Fruit fly (Drosophila melanogaster) whole organism, embryonic: Measurements from ENCODE around the gene KP78a.

Experiments
- Bgb ChIP-seq: fragments of 200-800 bp; sonication (Bioruptor generic); IDR thresholded peaks from 2 replicates; pipeline ENCODE4 v1.3.6; 2022; ENCODE audit warnings: missing biosample characterization, missing genetic modification characterization; ENCODE audit not compliant: partially characterized antibody
- BtbVII ChIP-seq: fragments of 200-800 bp; sonication (Bioruptor generic); optimal IDR thresholded peaks from 3 replicates; lab custom pipeline; 2017; ENCODE audit warnings: missing biosample characterization, mild to moderate bottlenecking, missing genetic modification characterization
- CG10431 ChIP-seq: fragments of 200-800 bp; sonication (Bioruptor generic); optimal IDR thresholded peaks from 3 replicates; lab custom pipeline; 2018; ENCODE audit warnings: missing biosample characterization, mild to moderate bottlenecking, missing genetic modification characterization
- CG11695 ChIP-seq: fragments of 200-800 bp; sonication (Bioruptor generic); IDR thresholded peaks from 3 replicates; pipeline ENCODE4 v1.3.6; 2022; ENCODE audit warnings: missing biosample characterization, missing genetic modification characterization
- CG11723 ChIP-seq: fragments of 200-800 bp; sonication (Bioruptor generic); optimal IDR thresholded peaks from 2 replicates; lab custom pipeline; 2017; ENCODE audit warnings: missing biosample characterization, mild to moderate bottlenecking, missing genetic modification characterization
- CG12219 ChIP-seq: fragments of 200-800 bp; sonication (Bioruptor generic); optimal IDR thresholded peaks from 3 replicates; lab custom pipeline; 2018; ENCODE audit warnings: missing biosample characterization, mild to moderate bottlenecking, missing genetic modification characterization
- CG12744 ChIP-seq: fragments of 200-800 bp; sonication (Bioruptor generic); optimal IDR thresholded peaks from 2 replicates; lab custom pipeline; 2016; ENCODE audit warnings: missing biosample characterization, missing genetic modification characterization
- CG13894 ChIP-seq: fragments of 200-800 bp; sonication (Bioruptor generic); optimal IDR thresholded peaks from 3 replicates; lab custom pipeline; 2018; ENCODE audit warnings: missing biosample characterization, mild to moderate bottlenecking, missing genetic modification characterization, moderate library complexity
- CG17359 ChIP-seq: fragments of 200-800 bp; sonication (Bioruptor generic); optimal IDR thresholded peaks from 3 replicates; lab custom pipeline; 2018; ENCODE audit warnings: missing biosample characterization, mild to moderate bottlenecking, missing genetic modification characterization, moderate library complexity
- CG18619 ChIP-seq: fragments of 200-800 bp; sonication (Bioruptor generic); optimal IDR thresholded peaks from 3 replicates; lab custom pipeline; 2017; ENCODE audit warnings: missing biosample characterization, mild to moderate bottlenecking, missing genetic modification characterization
- CG2199 ChIP-seq: fragments of 200-800 bp; sonication (Bioruptor generic); IDR thresholded peaks from 3 replicates; pipeline ENCODE4 v1.3.6; 2022; ENCODE audit warnings: missing biosample characterization, missing genetic modification characterization
- CG2202 ChIP-seq: fragments of 200-800 bp; sonication (Bioruptor generic); optimal IDR thresholded peaks from 2 replicates; lab custom pipeline; 2018; ENCODE audit warnings: missing biosample characterization, mild to moderate bottlenecking, missing genetic modification characterization
- CG2678 ChIP-seq: fragments of 200-800 bp; sonication (Bioruptor generic); optimal IDR thresholded peaks from 3 replicates; lab custom pipeline; 2019; ENCODE audit warnings: missing biosample characterization, mild to moderate bottlenecking, missing genetic modification characterization, moderate library complexity
- CG30403 ChIP-seq: fragments of 200-800 bp; sonication (Bioruptor generic); optimal IDR thresholded peaks from 3 replicates; lab custom pipeline; 2016; ENCODE audit warnings: missing biosample characterization, missing genetic modification characterization
- CG4328 ChIP-seq: fragments of 200-800 bp; sonication (Bioruptor generic); optimal IDR thresholded peaks from 3 replicates; lab custom pipeline; 2017; ENCODE audit warnings: missing biosample characterization, missing genetic modification reagents, missing genetic modification characterization
- CG4404 ChIP-seq: fragments of 200-800 bp; sonication (Bioruptor generic); IDR thresholded peaks from 2 replicates; pipeline ENCODE4 v1.3.6; 2022; ENCODE audit warnings: missing biosample characterization, missing genetic modification characterization
- CG4617 ChIP-seq: fragments of 200-800 bp; sonication (Bioruptor generic); optimal IDR thresholded peaks from 3 replicates; lab custom pipeline; 2016; ENCODE audit warnings: missing biosample characterization, missing genetic modification characterization, borderline replicate concordance
- CG7745 ChIP-seq: fragments of 200-800 bp; sonication (Bioruptor generic); optimal IDR thresholded peaks from 2 replicates; lab custom pipeline; 2018; ENCODE audit warnings: missing biosample characterization, mild to moderate bottlenecking, missing genetic modification characterization, moderate library complexity
- CG7786 ChIP-seq: fragments of 200-800 bp; sonication (Bioruptor generic); optimal IDR thresholded peaks from 2 replicates; lab custom pipeline; 2016; ENCODE audit warnings: missing biosample characterization, missing genetic modification characterization
- CG8765 ChIP-seq: fragments of 200-800 bp; sonication (Bioruptor generic); IDR thresholded peaks from 2 replicates; pipeline ENCODE4 v1.3.6; 2022; ENCODE audit warnings: missing biosample characterization, missing genetic modification characterization
- Camta ChIP-seq: fragments of 200-800 bp; sonication (Bioruptor generic); optimal IDR thresholded peaks from 2 replicates; lab custom pipeline; 2016; ENCODE audit warnings: missing biosample characterization, missing genetic modification characterization
- CoRest ChIP-seq: fragments of 200-800 bp; sonication (Bioruptor generic); optimal IDR thresholded peaks from 3 replicates; lab custom pipeline; 2018; ENCODE audit warnings: missing biosample characterization, mild to moderate bottlenecking, missing genetic modification characterization, moderate library complexity
- Doc2 ChIP-seq: fragments of 200-800 bp; sonication (Bioruptor generic); IDR thresholded peaks from 2 replicates; pipeline ENCODE4 v1.3.6; 2022; ENCODE audit warnings: missing biosample characterization, missing genetic modification characterization
- Dp ChIP-seq: fragments of 200-800 bp; sonication (Bioruptor generic); optimal IDR thresholded peaks from 2 replicates; lab custom pipeline; 2018; ENCODE audit warnings: missing biosample characterization, mild to moderate bottlenecking, missing genetic modification characterization, moderate library complexity
- E2f2 ChIP-seq: fragments of 200-800 bp; sonication (Bioruptor generic); IDR thresholded peaks from 2 replicates; pipeline ENCODE4 v1.3.6; 2022; ENCODE audit warnings: missing biosample characterization, missing genetic modification characterization
- HLHmδ ChIP-seq: fragments of 200-800 bp; sonication (Bioruptor generic); optimal IDR thresholded peaks from 2 replicates; lab custom pipeline; 2018; ENCODE audit warnings: missing biosample characterization, mild to moderate bottlenecking, missing genetic modification characterization, moderate library complexity
- Hey ChIP-seq: fragments of 200-800 bp; sonication (Bioruptor generic); optimal IDR thresholded peaks from 3 replicates; lab custom pipeline; 2018; ENCODE audit warnings: missing biosample characterization, mild to moderate bottlenecking, missing genetic modification characterization
- Hmr ChIP-seq: fragments of 200-800 bp; sonication (Bioruptor generic); optimal IDR thresholded peaks from 3 replicates; lab custom pipeline; 2017; ENCODE audit warnings: mild to moderate bottlenecking, missing biosample characterization, missing genetic modification reagents, missing genetic modification characterization
- Jarid2 ChIP-seq: fragments of 200-800 bp; sonication (Bioruptor generic); optimal IDR thresholded peaks from 3 replicates; lab custom pipeline; 2017; ENCODE audit warnings: mild to moderate bottlenecking, missing biosample characterization, missing genetic modification reagents, missing genetic modification characterization
- Neu2 ChIP-seq: fragments of 200-800 bp; sonication (Bioruptor generic); optimal IDR thresholded peaks from 3 replicates; lab custom pipeline; 2016; ENCODE audit warnings: missing biosample characterization, missing genetic modification characterization, borderline replicate concordance
- Opbp ChIP-seq: fragments of 200-800 bp; sonication (Bioruptor generic); IDR thresholded peaks from 3 replicates; pipeline ENCODE4 v1.3.6; 2022; ENCODE audit warnings: missing biosample characterization, missing genetic modification characterization; ENCODE audit not compliant: partially characterized antibody
- ac ChIP-seq: fragments of 200-800 bp; sonication (Bioruptor generic); optimal IDR thresholded peaks from 3 replicates; lab custom pipeline; 2017; ENCODE audit warnings: missing biosample characterization, mild to moderate bottlenecking, missing genetic modification characterization
- bcd ChIP-seq: fragments of 200-800 bp; sonication (Bioruptor generic); optimal IDR thresholded peaks from 2 replicates; lab custom pipeline; 2017; ENCODE audit warnings: missing biosample characterization, mild to moderate bottlenecking, missing genetic modification characterization
- bowl ChIP-seq: fragments of 200-800 bp; sonication (Bioruptor generic); IDR thresholded peaks from 2 replicates; pipeline ENCODE4 v1.3.6; 2022; ENCODE audit warnings: missing biosample characterization, missing genetic modification characterization
- bsh ChIP-seq, 2 experiments: fragments of 200-800 bp; sonication (Bioruptor generic); optimal IDR thresholded peaks; 2 replicates each; lab custom pipeline; 2017 to 2018; ENCODE audit warnings: mild to moderate bottlenecking in 2 of 2, missing biosample characterization in 2 of 2, missing genetic modification characterization in 2 of 2, moderate library complexity in 1 of 2
- cas ChIP-seq: fragments of 200-800 bp; sonication (Bioruptor generic); IDR thresholded peaks from 2 replicates; pipeline ENCODE4 v1.3.6; 2022; ENCODE audit warnings: missing biosample characterization, missing genetic modification characterization
- chinmo ChIP-seq: fragments of 200-800 bp; sonication (Bioruptor generic); IDR thresholded peaks from 4 replicates; pipeline ENCODE4 v1.3.6; 2022; ENCODE audit warnings: missing biosample characterization, missing genetic modification characterization; ENCODE audit not compliant: partially characterized antibody
- dmrt11E ChIP-seq: fragments of 200-800 bp; sonication (Bioruptor generic); optimal IDR thresholded peaks from 3 replicates; lab custom pipeline; 2018; ENCODE audit warnings: missing biosample characterization, mild to moderate bottlenecking, missing genetic modification characterization, moderate library complexity
- exex ChIP-seq: fragments of 200-800 bp; sonication (Bioruptor generic); optimal IDR thresholded peaks from 4 replicates; lab custom pipeline; 2018; ENCODE audit warnings: missing biosample characterization, mild to moderate bottlenecking, missing genetic modification characterization, moderate library complexity
- eyg ChIP-seq: fragments of 200-800 bp; sonication (Bioruptor generic); optimal IDR thresholded peaks from 3 replicates; lab custom pipeline; 2016; ENCODE audit warnings: missing biosample characterization, missing genetic modification characterization
- gro ChIP-seq: fragments of 200-800 bp; sonication (Bioruptor generic); optimal IDR thresholded peaks from 2 replicates; lab custom pipeline; 2016; ENCODE audit warnings: missing biosample characterization, missing genetic modification characterization
- lbe ChIP-seq: fragments of 200-800 bp; sonication (Bioruptor generic); optimal IDR thresholded peaks from 2 replicates; lab custom pipeline; 2016; ENCODE audit warnings: missing biosample characterization, mild to moderate bottlenecking, missing genetic modification characterization
- lola ChIP-seq, 3 experiments: fragments of >200 bp in 2 of 3; fragments of 200-800 bp in 1 of 3; sonication (Bioruptor generic) in 1 of 3; optimal IDR thresholded peaks; 2 replicates each; lab custom pipeline; 2017 to 2019; ENCODE audit warnings: missing biosample characterization in 3 of 3, missing genetic modification characterization in 3 of 3, mild to moderate bottlenecking in 1 of 3, moderate library complexity in 1 of 3
- scrt ChIP-seq: fragments of 200-800 bp; sonication (Bioruptor generic); optimal IDR thresholded peaks from 2 replicates; lab custom pipeline; 2018; ENCODE audit warnings: missing biosample characterization, mild to moderate bottlenecking, missing genetic modification characterization, moderate library complexity
- sug ChIP-seq: fragments of 200-800 bp; optimal IDR thresholded peaks from 2 replicates; lab custom pipeline; 2019; ENCODE audit warnings: missing biosample characterization, mild to moderate bottlenecking, missing genetic modification characterization, moderate library complexity
- tio ChIP-seq: fragments of 200-800 bp; sonication (Bioruptor generic); optimal IDR thresholded peaks from 2 replicates; lab custom pipeline; 2017; ENCODE audit warnings: missing biosample characterization, missing genetic modification characterization, inconsistent platforms
- unpg ChIP-seq: fragments of 200-800 bp; sonication (Bioruptor generic); optimal IDR thresholded peaks from 3 replicates; lab custom pipeline; 2018; ENCODE audit warnings: missing biosample characterization, mild to moderate bottlenecking, missing genetic modification characterization, moderate library complexity

Gene KP78a

DNA sequence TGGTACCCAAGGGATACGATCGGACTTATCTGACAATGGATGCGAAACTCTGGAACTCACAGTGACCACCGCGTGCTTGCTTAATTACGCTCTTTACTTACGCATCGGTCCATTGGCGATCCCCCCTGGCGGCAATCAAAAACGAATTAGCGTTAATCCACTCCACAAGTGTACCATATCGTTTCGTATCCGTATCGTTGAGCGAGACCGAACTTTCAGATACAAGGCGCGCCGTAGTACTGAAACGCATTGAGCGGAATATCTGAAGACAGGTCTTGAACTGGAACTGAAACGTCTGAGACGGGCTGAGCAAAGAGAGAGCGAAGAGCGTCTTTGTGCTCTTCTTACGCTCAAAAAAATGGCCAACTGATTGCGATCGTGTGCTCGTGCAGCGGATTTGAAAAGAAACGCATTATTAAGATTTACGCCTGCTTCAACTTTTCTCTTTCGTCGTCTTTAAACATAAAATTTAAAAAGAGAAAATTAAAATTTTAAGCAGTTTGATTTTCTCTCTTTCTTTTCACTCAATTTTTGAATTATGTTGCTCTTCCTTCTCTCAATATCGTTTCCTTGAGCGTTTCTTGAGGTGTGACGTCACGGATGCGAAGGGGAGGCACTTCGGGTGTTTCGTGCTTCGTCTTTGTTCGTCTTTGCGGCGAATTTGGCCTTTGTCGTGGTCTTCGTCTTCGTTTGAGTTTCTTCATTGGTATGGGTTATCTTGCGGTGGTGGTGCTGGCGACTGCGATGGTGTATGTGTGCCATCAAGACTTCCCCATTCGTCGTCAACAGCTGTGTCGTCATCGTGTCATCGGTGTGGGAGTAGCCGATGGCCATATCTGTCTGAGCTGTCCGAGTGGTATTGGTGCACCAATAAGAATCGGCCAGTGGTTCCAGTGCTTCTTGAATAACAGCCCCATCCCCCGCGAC lies at the start of gene KP78a, which contains the start of gene KP78b (continued):
- no peak for TF ChIP-seq CG2202 (tag; lab: Kevin White, UChicago)
- no peak for TF ChIP-seq CG11695 (GFP tag; lab: Robert Waterston, UW)
- no peak for TF ChIP-seq cas (GFP tag; lab: Robert Waterston, UW)
- TF ChIP-seq CG17359, result no peak
- no peak for TF ChIP-seq dmrt11E (tag; lab: Kevin White, UChicago)
- TF ChIP-seq eyg, result no peak
- no peak for TF ChIP-seq exex (tag; lab: Kevin White, UChicago)
- no peak for TF ChIP-seq CG18619
- TF ChIP-seq Opbp (GFP tag; lab: Robert Waterston, UW), result 0 out of 3 replicates have a peak, but pooled peaks have one; percentile 29
- no peak for TF ChIP-seq CG7786 (GFP tag; lab: Kevin White, UChicago)
- no peak for TF ChIP-seq gro (GFP tag; lab: Kevin White, UChicago)
- TF ChIP-seq CG2199 (GFP tag; lab: Robert Waterston, UW), result peak; percentile 45; the same call in 1 of the 3 replicates
- TF ChIP-seq CG7745 (tag; lab: Kevin White, UChicago), result no peak
- no peak for TF ChIP-seq Camta (GFP tag; lab: Kevin White, UChicago)
- TF ChIP-seq bowl (GFP tag; lab: Robert Waterston, UW), result no peak
- peak; percentile 77 for TF ChIP-seq HLHmδ (GFP tag; lab: Kevin White, UChicago)
- no peak for TF ChIP-seq sug (tag; lab: Kevin White, UChicago)
- no peak for TF ChIP-seq Dp
- no peak for TF ChIP-seq Neu2 (GFP tag; lab: Kevin White, UChicago)
- TF ChIP-seq CG13894 (tag; lab: Kevin White, UChicago), result no peak
- no peak for TF ChIP-seq Hmr
- TF ChIP-seq Bgb, result peak; percentile 23; the same call in 1 of the 2 replicates
- peak; percentile 39 for TF ChIP-seq lbe (GFP tag; lab: Kevin White, UChicago)
- TF ChIP-seq Hey (tag; lab: Kevin White, UChicago), result no peak
- TF ChIP-seq bsh (GFP tag; optimal IDR thresholded peaks at IDR 0.05; lab: Kevin White, UChicago), result no peak
- no peak for TF ChIP-seq CG4328 (GFP tag; lab: Kevin White, UChicago)
- no peak for TF ChIP-seq CG4404 (GFP tag; lab: Robert Waterston, UW)
- TF ChIP-seq CG10431, result no peak
- peak; percentile 85 for TF ChIP-seq BtbVII
- TF ChIP-seq lola (GFP tag; optimal IDR thresholded peaks at IDR 0.05; lab: Kevin White, UChicago), result no peak
- TF ChIP-seq CG8765 (GFP tag; lab: Robert Waterston, UW), result 0 out of 2 replicates have a peak, but pooled peaks have one; percentile 6
- no peak for TF ChIP-seq CG11723
- TF ChIP-seq E2f2 (GFP tag; lab: Robert Waterston, UW), result no peak
- no peak for TF ChIP-seq CG2678 (tag; lab: Kevin White, UChicago)
- TF ChIP-seq CG12744 (GFP tag; lab: Kevin White, UChicago), result no peak
- TF ChIP-seq CoRest (tag; lab: Kevin White, UChicago), result peak; percentile 18
- no peak for TF ChIP-seq Doc2
- TF ChIP-seq CG30403 (GFP tag; lab: Kevin White, UChicago), result no peak
- no peak for TF ChIP-seq unpg
- TF ChIP-seq CG4617 (GFP tag; lab: Kevin White, UChicago), result no peak
- peak; percentile 28 for TF ChIP-seq ac (GFP tag; lab: Kevin White, UChicago)
- peak; percentile 88; the same call in 3 of the 4 replicates for TF ChIP-seq chinmo (GFP tag; lab: Robert Waterston, UW)
- TF ChIP-seq CG12219 (GFP tag; lab: Kevin White, UChicago), result no peak
- TF ChIP-seq bcd (GFP tag; lab: Kevin White, UChicago), result peak; percentile 22
- TF ChIP-seq tio, result no peak
- TF ChIP-seq Jarid2, result peak; percentile 87
- TF ChIP-seq scrt (GFP tag; lab: Kevin White, UChicago), result no peak
